Worm (Caenorhabditis elegans): ENCODE results near the gene fbxb-114.
"Not testable (repeated sequence)": the region's sequence is repeated elsewhere in the genome, so short reads cannot be mapped to it uniquely, and the experiment has no call there.

fbxb-114 gene

DNA sequence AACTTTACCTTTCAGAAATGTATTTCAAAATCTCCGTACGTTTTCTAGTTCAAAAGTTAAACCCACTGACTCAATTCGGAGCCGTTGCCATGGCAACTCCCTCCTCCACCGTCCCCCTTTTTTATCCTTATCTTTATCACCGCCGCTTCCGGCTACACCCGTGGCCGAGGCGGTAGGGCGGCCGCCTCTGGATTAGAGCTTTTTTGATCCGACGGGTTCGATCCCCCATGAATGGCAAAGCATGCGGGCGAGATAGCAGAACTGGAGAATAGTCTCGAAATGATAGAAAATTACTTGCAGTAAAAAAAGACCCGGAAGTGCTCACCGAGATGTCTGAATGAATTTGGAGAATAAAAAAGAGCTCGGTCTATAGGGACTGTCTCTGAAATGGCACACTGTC lies 27.9 kb upstream of the fbxb-114 start:
- no peak for TF ChIP-seq ztf-4 (tag; optimal IDR thresholded peaks at IDR 0.05)
- no peak for TF ChIP-seq ceh-16 (tag; optimal IDR thresholded peaks at IDR 0.05)
- no peak for TF ChIP-seq elt-3 (tag; optimal IDR thresholded peaks at IDR 0.05)

DNA sequence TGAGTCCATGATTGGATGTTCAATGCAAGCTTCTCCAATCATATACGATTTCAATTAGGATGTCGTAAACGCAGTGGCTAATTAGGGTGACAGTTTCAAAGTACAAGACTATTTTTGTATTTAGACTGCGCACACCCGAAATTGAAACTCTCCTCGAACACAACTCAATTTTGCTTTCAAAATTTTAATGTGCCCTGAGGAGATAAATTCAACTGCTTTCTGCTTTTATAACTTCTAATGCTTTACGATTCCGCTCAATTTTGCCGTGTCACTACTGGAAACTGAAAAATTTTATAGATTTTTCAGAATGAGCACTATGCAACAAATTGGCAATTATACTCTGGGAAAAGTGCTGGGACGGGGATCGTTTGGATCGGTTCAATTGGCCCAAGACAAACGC lies 27.1 kb upstream of the fbxb-114 start, which contains the start of gene F39F10.2:
Gene F39F10.2, plus strand, starts transcription at position 301 of the 400 bp plus-strand sequence.
- TF ChIP-seq nhr-237 (tag; optimal IDR thresholded peaks at IDR 0.05) (no peak), pha-4 (tag; optimal IDR thresholded peaks at IDR 0.05) (no peak), nhr-12 (tag; optimal IDR thresholded peaks at IDR 0.05) (no peak), ZK546.5 (tag; optimal IDR thresholded peaks at IDR 0.05) (no peak), snpc-4 (tag; optimal IDR thresholded peaks at IDR 0.05) (no peak), nhr-11 (tag; optimal IDR thresholded peaks at IDR 0.05) (no peak), elt-3 (tag; optimal IDR thresholded peaks at IDR 0.05) (no peak)

DNA sequence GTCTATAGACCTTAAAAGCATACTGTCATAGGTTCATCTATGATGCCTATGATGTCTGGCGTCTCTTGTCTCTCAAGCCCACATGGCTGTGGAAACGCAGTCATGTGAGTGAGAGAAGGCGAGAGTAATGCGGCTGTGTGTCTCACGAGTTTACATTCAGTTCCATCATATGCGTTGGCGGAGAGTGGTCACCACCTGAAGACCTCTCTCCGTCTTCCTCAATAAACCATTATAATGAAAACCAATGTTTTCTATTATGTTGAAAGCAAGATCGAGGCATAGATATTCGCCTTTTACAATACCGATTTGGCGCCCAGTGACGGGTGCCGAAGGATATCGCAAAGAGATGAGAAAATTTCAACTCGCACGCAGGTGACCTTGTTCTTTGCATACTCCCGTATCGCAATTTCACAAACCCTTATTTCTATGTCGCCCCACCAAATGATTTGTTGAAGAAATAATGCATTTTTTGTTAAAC lies 19.7 kb upstream of the fbxb-114 start:
- TF ChIP-seq nhr-23 (tag; optimal IDR thresholded peaks at IDR 0.05) = peak; percentile 25
- TF ChIP-seq nhr-25 (tag; optimal IDR thresholded peaks at IDR 0.05) = peak; percentile 72
- peak; percentile 20 for TF ChIP-seq elt-1 (tag; optimal IDR thresholded peaks at IDR 0.05)
- peak; percentile 9 for TF ChIP-seq elt-2 (tag; optimal IDR thresholded peaks at IDR 0.05)
- peak; percentile 43 for TF ChIP-seq nfya-1 (tag; optimal IDR thresholded peaks at IDR 0.05; ENCODE audit: insufficient read depth)

DNA sequence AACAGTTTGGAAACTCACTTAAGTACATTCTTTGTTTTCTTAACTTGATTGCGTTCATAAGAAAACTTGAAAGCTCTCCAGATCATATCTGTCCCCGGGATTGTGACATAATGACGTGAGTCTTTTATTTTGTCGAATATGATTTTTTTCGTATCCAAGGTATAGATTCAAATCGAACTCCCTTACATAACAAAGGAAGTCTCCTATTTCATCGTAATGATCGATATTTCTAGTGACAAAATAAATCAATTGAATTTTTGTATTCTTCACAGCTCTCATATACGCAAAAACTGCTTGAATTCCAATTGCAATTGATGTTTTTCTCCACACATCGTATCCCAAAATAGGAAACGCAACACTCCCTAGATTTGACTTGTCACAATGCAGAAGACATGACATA lies 19.0 kb upstream of the fbxb-114 start:
- TF ChIP-seq mml-1 (tag; optimal IDR thresholded peaks at IDR 0.05) (no peak), R02D3.7 (tag; optimal IDR thresholded peaks at IDR 0.05) (no peak), fos-1 (tag; optimal IDR thresholded peaks at IDR 0.05) (no peak), ZK546.5 (tag; optimal IDR thresholded peaks at IDR 0.05) (no peak), nfya-1 (tag; optimal IDR thresholded peaks at IDR 0.05; ENCODE audit: insufficient read depth) (no peak), unc-39 (tag; optimal IDR thresholded peaks at IDR 0.05) (no peak), nhr-77 (tag; optimal IDR thresholded peaks at IDR 0.05) (no peak), hmg-11 (tag; optimal IDR thresholded peaks at IDR 0.05) (no peak), tbx-2 (tag; optimal IDR thresholded peaks at IDR 0.05) (no peak), egl-27 (tag; optimal IDR thresholded peaks at IDR 0.05) (no peak), fkh-2 (tag; optimal IDR thresholded peaks at IDR 0.05) (no peak), ama-1 (optimal IDR thresholded peaks at IDR 0.05) (no peak), nhr-76 (tag; optimal IDR thresholded peaks at IDR 0.05) (no peak), elt-3 (tag; optimal IDR thresholded peaks at IDR 0.05) (no peak), ceh-82 (tag; optimal IDR thresholded peaks at IDR 0.05) (no peak), snpc-4 (tag; optimal IDR thresholded peaks at IDR 0.05) (no peak), eor-1 (tag; optimal IDR thresholded peaks at IDR 0.05) (no peak), nhr-28 (tag; optimal IDR thresholded peaks at IDR 0.05) (no peak)

DNA sequence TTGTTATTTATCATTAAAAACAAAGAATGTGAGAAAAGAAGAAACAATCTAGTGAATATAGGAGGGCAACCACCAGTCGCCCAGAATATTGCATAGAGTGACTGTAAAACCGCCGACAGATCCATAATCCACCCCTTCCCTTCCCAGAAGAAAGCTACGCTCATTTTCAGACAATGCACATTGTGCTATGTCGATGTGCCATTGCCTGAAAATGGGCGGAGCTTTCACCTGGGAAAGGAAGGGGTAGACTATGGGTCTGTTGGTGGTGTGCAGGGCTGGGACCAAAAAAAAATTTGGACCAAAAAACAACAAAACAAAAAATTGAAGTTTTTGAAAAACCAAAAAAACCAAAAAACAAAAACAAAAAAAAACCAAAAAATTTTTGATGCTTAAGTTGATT lies 18.0 kb upstream of the fbxb-114 start, which contains the start of gene F39F10.4:
Gene F39F10.4, minus strand, starts transcription at position 101 of the 400 bp plus-strand sequence.
- TF ChIP-seq ama-1 (optimal IDR thresholded peaks at IDR 0.05) (no peak), R02D3.7 (tag; optimal IDR thresholded peaks at IDR 0.05) (no peak), nhr-25 (tag; optimal IDR thresholded peaks at IDR 0.05) (no peak), nfya-1 (tag; optimal IDR thresholded peaks at IDR 0.05; ENCODE audit: insufficient read depth) (no peak), ceh-16 (tag; optimal IDR thresholded peaks at IDR 0.05) (no peak)

DNA sequence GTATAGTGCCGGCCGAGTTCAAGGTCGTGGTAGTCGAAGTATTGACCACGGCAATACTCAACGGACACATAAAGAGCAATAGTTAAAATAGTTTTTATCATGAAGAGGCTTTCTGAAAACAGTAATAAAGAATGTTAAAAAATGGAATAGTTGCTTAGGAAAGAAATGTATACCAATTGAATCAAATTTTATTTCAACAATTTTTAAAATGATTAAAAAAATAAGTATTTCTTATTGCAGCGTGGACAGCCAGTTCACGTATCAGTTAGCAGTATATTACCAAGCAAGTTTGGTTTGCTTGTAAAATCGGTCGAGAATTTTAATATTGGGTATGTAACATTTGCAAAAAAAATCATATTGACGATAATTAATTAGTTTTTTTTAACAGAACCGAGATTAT lies 8.0 kb upstream of the fbxb-114 start, which contains the start of gene F39F10.5:
Gene F39F10.5, minus strand, starts transcription at position 101 of the 400 bp plus-strand sequence.
- TF ChIP-seq pha-4, ceh-28, elt-2 (tag; optimal IDR thresholded peaks at IDR 0.05): not testable (repeated sequence)

DNA sequence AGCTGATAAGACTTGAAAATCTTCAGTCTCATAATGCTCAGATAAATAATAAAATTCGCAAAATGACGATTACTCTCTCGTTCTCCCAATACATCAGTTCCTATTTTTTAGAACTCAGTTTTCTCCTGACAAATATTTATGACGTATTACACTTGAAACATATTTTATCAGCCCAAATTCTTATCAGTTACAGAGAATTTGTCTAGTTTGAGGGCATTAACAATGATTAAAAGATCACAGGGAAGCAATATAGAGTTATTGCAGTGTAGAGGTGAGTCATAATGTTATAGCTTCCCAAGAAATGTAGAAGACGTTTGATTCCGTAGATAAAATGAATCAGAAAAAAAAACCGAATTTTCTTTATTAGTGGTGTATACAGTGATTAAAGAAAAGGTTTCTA lies 2.2 kb upstream of the fbxb-114 start:
- no peak for TF ChIP-seq ceh-82 (tag; optimal IDR thresholded peaks at IDR 0.05)
- TF ChIP-seq nhr-11 (tag; optimal IDR thresholded peaks at IDR 0.05) = no peak
- TF ChIP-seq pqm-1 (tag; optimal IDR thresholded peaks at IDR 0.05) = peak; percentile 40
- peak; percentile 68 for TF ChIP-seq elt-2 (tag; optimal IDR thresholded peaks at IDR 0.05)
- TF ChIP-seq nhr-76 (tag; optimal IDR thresholded peaks at IDR 0.05) = no peak
- no peak for TF ChIP-seq nhr-77 (tag; optimal IDR thresholded peaks at IDR 0.05)
- no peak for TF ChIP-seq ztf-11 (tag; optimal IDR thresholded peaks at IDR 0.05)
- no peak for TF ChIP-seq mdl-1 (tag; optimal IDR thresholded peaks at IDR 0.05)
- TF ChIP-seq nhr-237 (tag; optimal IDR thresholded peaks at IDR 0.05) = no peak
- no peak for TF ChIP-seq nhr-67 (tag; optimal IDR thresholded peaks at IDR 0.05)
- no peak for TF ChIP-seq lin-39 (tag; optimal IDR thresholded peaks at IDR 0.05)
